Worm (Caenorhabditis elegans): ENCODE measurements around the gene pdhk-2.

pdhk-2 gene

ce11 chrIII:8725224-8725623 is 16.0 kb downstream of the pdhk-2 start:
- TF ChIP-seq tra-4 (tag; optimal IDR thresholded peaks at IDR 0.05) (no peak), B0310.2 (tag; optimal IDR thresholded peaks at IDR 0.05) (no peak), hnd-1 (tag; optimal IDR thresholded peaks at IDR 0.05) (no peak), ceh-13 (GFP tag; optimal IDR thresholded peaks at IDR 0.05) (no peak)

- TF ChIP-seq tra-4 (tag; optimal IDR thresholded peaks at IDR 0.05) (no peak), scrt-1 (GFP tag; IDR thresholded peaks at IDR 0.05) (no peak), hmg-4 (GFP tag; optimal IDR thresholded peaks at IDR 0.05) (no peak), tbx-11 (GFP tag; IDR thresholded peaks at IDR 0.05) (no peak), B0310.2 (tag; optimal IDR thresholded peaks at IDR 0.05) (no peak), aly-1 (tag; optimal IDR thresholded peaks at IDR 0.05) (no peak), tbx-37 (GFP tag; conservative IDR thresholded peaks at IDR 0.05) (no peak), hnd-1 (tag; optimal IDR thresholded peaks at IDR 0.05) (no peak), ama-1 (optimal IDR thresholded peaks at IDR 0.05) (no peak), hmbx-1 (tag; optimal IDR thresholded peaks at IDR 0.05) (no peak), F13C5.2 (tag; optimal IDR thresholded peaks at IDR 0.05) (no peak), sea-1 (GFP tag; conservative IDR thresholded peaks at IDR 0.05) (no peak), ceh-36 (tag; optimal IDR thresholded peaks at IDR 0.05) (no peak), flt-1 (GFP tag; IDR thresholded peaks at IDR 0.05) (no peak), ceh-13 (GFP tag; optimal IDR thresholded peaks at IDR 0.05) (no peak), ets-7 (tag; optimal IDR thresholded peaks at IDR 0.05) (no peak), pes-1 (GFP tag; IDR thresholded peaks at IDR 0.05) (no peak)
These were observed 21.4 kb downstream of the pdhk-2 start, which contains the start of gene hipr-1 for ce11 chrIII:8719769-8720252. hipr-1 (plus strand) TSS chrIII:8720202.

ce11 chrIII:8719105-8719504 is 22.1 kb downstream of the pdhk-2 start:
- TF ChIP-seq B0310.2 (tag; optimal IDR thresholded peaks at IDR 0.05) (no peak), ceh-36 (tag; optimal IDR thresholded peaks at IDR 0.05) (no peak), ets-7 (tag; optimal IDR thresholded peaks at IDR 0.05) (no peak), pes-1 (GFP tag; IDR thresholded peaks at IDR 0.05) (no peak), hnd-1 (tag; optimal IDR thresholded peaks at IDR 0.05) (no peak), tbx-37 (GFP tag; conservative IDR thresholded peaks at IDR 0.05) (no peak), tra-4 (tag; optimal IDR thresholded peaks at IDR 0.05) (no peak)

ce11 chrIII:8718592-8718991 is 22.6 kb downstream of the pdhk-2 start:
- TF ChIP-seq hnd-1 (tag; optimal IDR thresholded peaks at IDR 0.05), result no peak
- no peak for TF ChIP-seq pes-1 (GFP tag; IDR thresholded peaks at IDR 0.05)
- TF ChIP-seq tra-4 (tag; optimal IDR thresholded peaks at IDR 0.05), result no peak
- TF ChIP-seq ceh-36 (tag; optimal IDR thresholded peaks at IDR 0.05), result no peak
- no peak for TF ChIP-seq ets-7 (tag; optimal IDR thresholded peaks at IDR 0.05)

- TF ChIP-seq sea-1 (GFP tag; conservative IDR thresholded peaks at IDR 0.05) (no peak), hmg-4 (GFP tag; optimal IDR thresholded peaks at IDR 0.05) (no peak)
These were observed 23.9 kb downstream of the pdhk-2 start, which contains the start of gene mrpl-11 for ce11 chrIII:8717231-8717694. mrpl-11 (plus strand) TSS chrIII:8717644.

ce11 chrIII:8716084-8716483 is 25.1 kb downstream of the pdhk-2 start, which contains the start of gene B0303.14:
B0303.14 (minus strand) TSS chrIII:8716184.
- TF ChIP-seq tbx-11 (GFP tag; IDR thresholded peaks at IDR 0.05) (no peak), ets-7 (tag; optimal IDR thresholded peaks at IDR 0.05) (no peak), ama-1 (optimal IDR thresholded peaks at IDR 0.05) (no peak)

ce11 chrIII:8712968-8713367 is 28.2 kb downstream of the pdhk-2 start:
- TF ChIP-seq hnd-1 (tag; optimal IDR thresholded peaks at IDR 0.05) (no peak), tbx-11 (GFP tag; IDR thresholded peaks at IDR 0.05) (no peak), aly-1 (tag; optimal IDR thresholded peaks at IDR 0.05) (no peak), sea-1 (GFP tag; conservative IDR thresholded peaks at IDR 0.05) (no peak), scrt-1 (GFP tag; IDR thresholded peaks at IDR 0.05) (no peak), ceh-13 (GFP tag; optimal IDR thresholded peaks at IDR 0.05) (no peak), ama-1 (optimal IDR thresholded peaks at IDR 0.05) (no peak), B0310.2 (tag; optimal IDR thresholded peaks at IDR 0.05) (no peak), tra-4 (tag; optimal IDR thresholded peaks at IDR 0.05) (no peak), hmg-4 (GFP tag; optimal IDR thresholded peaks at IDR 0.05) (no peak), tbx-37 (GFP tag; conservative IDR thresholded peaks at IDR 0.05) (no peak), hmbx-1 (tag; optimal IDR thresholded peaks at IDR 0.05) (no peak), flt-1 (GFP tag; IDR thresholded peaks at IDR 0.05) (no peak), F13C5.2 (tag; optimal IDR thresholded peaks at IDR 0.05) (no peak), pes-1 (GFP tag; IDR thresholded peaks at IDR 0.05) (no peak), ceh-36 (tag; optimal IDR thresholded peaks at IDR 0.05) (no peak), ets-7 (tag; optimal IDR thresholded peaks at IDR 0.05) (no peak)

- TF ChIP-seq B0310.2 (tag; optimal IDR thresholded peaks at IDR 0.05) (no peak), hmbx-1 (tag; optimal IDR thresholded peaks at IDR 0.05) (no peak), tbx-11 (GFP tag; IDR thresholded peaks at IDR 0.05) (no peak), hnd-1 (tag; optimal IDR thresholded peaks at IDR 0.05) (no peak), hmg-4 (GFP tag; optimal IDR thresholded peaks at IDR 0.05) (no peak), ceh-13 (GFP tag; optimal IDR thresholded peaks at IDR 0.05) (no peak), ceh-36 (tag; optimal IDR thresholded peaks at IDR 0.05) (no peak), ama-1 (optimal IDR thresholded peaks at IDR 0.05) (no peak), sea-1 (GFP tag; conservative IDR thresholded peaks at IDR 0.05) (no peak), F13C5.2 (tag; optimal IDR thresholded peaks at IDR 0.05) (no peak), ets-7 (tag; optimal IDR thresholded peaks at IDR 0.05) (no peak), scrt-1 (GFP tag; IDR thresholded peaks at IDR 0.05) (no peak), tra-4 (tag; optimal IDR thresholded peaks at IDR 0.05) (no peak), tbx-37 (GFP tag; conservative IDR thresholded peaks at IDR 0.05) (no peak), flt-1 (GFP tag; IDR thresholded peaks at IDR 0.05) (no peak)
These were observed 30.9 kb downstream of the pdhk-2 start, which contains the start of gene B0303.11 for ce11 chrIII:8710310-8710709. B0303.11 (minus strand) TSS chrIII:8710410.

Measured in whole organism, early embryonic.